Worm (Caenorhabditis elegans) whole organism, midembryonic: ENCODE data around the gene K08D8.2.

ENCODE experiments used
- T22C8.4 ChIP-seq: fragments of 200-800 bp; sonication (Bioruptor generic); IDR thresholded peaks from 2 replicates; pipeline ENCODE4 v1.3.6; 2022; ENCODE audit warnings: missing genetic modification characterization, missing compliant biosample characterization
- klf-2 ChIP-seq: fragments of 200-800 bp; sonication (Bioruptor generic); conservative IDR thresholded peaks from 2 replicates; pipeline ENCODE4 v1.3.6; 2022; ENCODE audit warnings: missing genetic modification reagents, missing genetic modification characterization, missing compliant biosample characterization
- med-1 ChIP-seq: sonication (generic microtip); optimal IDR thresholded peaks from 2 replicates; lab custom pipeline; 2017; ENCODE audit warnings: missing genetic modification characterization, mild to moderate bottlenecking, missing compliant biosample characterization, antibody characterized with exemption, missing genetic modification reagents; ENCODE audit not compliant: insufficient read depth
- ztf-23 ChIP-seq: fragments of 200-800 bp; sonication (Bioruptor generic); IDR thresholded peaks from 2 replicates; pipeline ENCODE4 v1.3.6; 2022; ENCODE audit warnings: missing genetic modification reagents, missing genetic modification characterization, missing compliant biosample characterization
- ztf-29 ChIP-seq: fragments of 200-800 bp; sonication (Bioruptor generic); IDR thresholded peaks from 2 replicates; pipeline ENCODE4 v1.3.6; 2022; ENCODE audit warnings: missing genetic modification reagents, missing genetic modification characterization, missing compliant biosample characterization

- TF ChIP-seq ztf-23 (GFP tag; lab: Robert Waterston, UW) (no peak), T22C8.4 (GFP tag; lab: Robert Waterston, UW) (no peak), med-1 (GFP tag; lab: Kevin White, UChicago) (no peak), klf-2 (no peak), ztf-29 (no peak)
These were observed 9.7 kb upstream of the K08D8.2 start, which contains the start of gene K08D8.12 for ce11 chrIV:12893166-12893565.
